Fruit fly (Drosophila melanogaster) whole organism, embryonic: ENCODE measurements around the gene Prosalpha6T.

Experiments
- Ada2b ChIP-seq: fragments of 200-800 bp; sonication (Bioruptor generic); IDR thresholded peaks from 2 replicates; pipeline ENCODE4 v1.3.6; 2022; ENCODE audit warnings: missing biosample characterization, missing genetic modification characterization
- Asciz ChIP-seq: fragments of 200-800 bp; sonication (Bioruptor generic); optimal IDR thresholded peaks from 2 replicates; lab custom pipeline; 2017; ENCODE audit warnings: missing biosample characterization, mild to moderate bottlenecking, missing genetic modification characterization, missing genetic modification reagents
- Awh ChIP-seq: fragments of 200-800 bp; sonication (Bioruptor generic); IDR thresholded peaks from 2 replicates; pipeline ENCODE4, ENCODE4 v1.3.6; 2022; ENCODE audit warnings: missing biosample characterization, missing genetic modification characterization
- Bgb ChIP-seq: fragments of 200-800 bp; sonication (Bioruptor generic); IDR thresholded peaks from 2 replicates; pipeline ENCODE4 v1.3.6; 2022; ENCODE audit warnings: missing biosample characterization, missing genetic modification characterization; ENCODE audit not compliant: partially characterized antibody
- CG10267 ChIP-seq: fragments of 200-800 bp; sonication (Bioruptor generic); optimal IDR thresholded peaks from 2 replicates; lab custom pipeline; 2018; ENCODE audit warnings: missing biosample characterization, mild to moderate bottlenecking, missing genetic modification characterization, moderate library complexity
- CG11398 ChIP-seq: fragments of 200-800 bp; sonication (Bioruptor generic); optimal IDR thresholded peaks from 2 replicates; lab custom pipeline; 2016; ENCODE audit warnings: missing biosample characterization, missing genetic modification characterization
- CG11723 ChIP-seq: fragments of 200-800 bp; sonication (Bioruptor generic); optimal IDR thresholded peaks from 2 replicates; lab custom pipeline; 2017; ENCODE audit warnings: missing biosample characterization, mild to moderate bottlenecking, missing genetic modification characterization
- CG12155 ChIP-seq: fragments of 200-800 bp; sonication (Bioruptor generic); optimal IDR thresholded peaks from 3 replicates; lab custom pipeline; 2016; ENCODE audit warnings: missing biosample characterization, missing genetic modification characterization
- CG12236 ChIP-seq: fragments of 200-800 bp; sonication (Bioruptor generic); optimal IDR thresholded peaks from 2 replicates; lab custom pipeline; 2016; ENCODE audit warnings: missing biosample characterization, missing genetic modification characterization
- CG13894 ChIP-seq: fragments of 200-800 bp; sonication (Bioruptor generic); optimal IDR thresholded peaks from 3 replicates; lab custom pipeline; 2018; ENCODE audit warnings: missing biosample characterization, mild to moderate bottlenecking, missing genetic modification characterization, moderate library complexity
- CG15479 ChIP-seq: fragments of 200-800 bp; sonication (Bioruptor generic); optimal IDR thresholded peaks from 3 replicates; lab custom pipeline; 2019; ENCODE audit warnings: missing biosample characterization, mild to moderate bottlenecking, missing genetic modification characterization, moderate library complexity
- CG15601 ChIP-seq: fragments of 200-800 bp; sonication (Bioruptor generic); optimal IDR thresholded peaks from 3 replicates; lab custom pipeline; 2019; ENCODE audit warnings: missing biosample characterization, mild to moderate bottlenecking, missing genetic modification characterization, moderate library complexity
- CG1647 ChIP-seq: fragments of 200-800 bp; sonication (Bioruptor generic); optimal IDR thresholded peaks from 3 replicates; lab custom pipeline; 2016; ENCODE audit warnings: missing biosample characterization, missing genetic modification characterization
- CrebB ChIP-seq: fragments of 200-800 bp; sonication (Bioruptor generic); optimal IDR thresholded peaks from 3 replicates; lab custom pipeline; 2018; ENCODE audit warnings: missing biosample characterization, mild to moderate bottlenecking, missing genetic modification characterization
- D ChIP-seq, 2 experiments: fragments of 200-800 bp in 1 of 2; fragments of >200 bp in 1 of 2; sonication (Bioruptor generic) in 1 of 2; optimal IDR thresholded peaks; 2 replicates in 1 of 2; 3 replicates in 1 of 2; lab custom pipeline; 2017; ENCODE audit warnings: mild to moderate bottlenecking in 1 of 2, missing biosample characterization in 1 of 2, missing genetic modification characterization in 1 of 2, missing genetic modification reagents in 1 of 2
- Dref ChIP-seq: fragments of 200-800 bp; sonication (Bioruptor generic); IDR thresholded peaks from 2 replicates; pipeline ENCODE4 v1.3.6; 2022; ENCODE audit warnings: missing biosample characterization, missing genetic modification characterization
- Kr ChIP-seq: fragments of 200-800 bp; sonication (Bioruptor generic); optimal IDR thresholded peaks from 2 replicates; lab custom pipeline; 2017; ENCODE audit warnings: missing biosample characterization, mild to moderate bottlenecking, missing genetic modification characterization
- Mad ChIP-seq: fragments of 200-800 bp; sonication (Bioruptor generic); optimal IDR thresholded peaks from 2 replicates; lab custom pipeline; 2016; ENCODE audit warnings: missing biosample characterization, missing genetic modification characterization
- NC2β ChIP-seq: fragments of 200-800 bp; sonication (Bioruptor generic); optimal IDR thresholded peaks from 2 replicates; lab custom pipeline; 2016; ENCODE audit warnings: missing biosample characterization, missing genetic modification characterization
- Neu2 ChIP-seq: fragments of 200-800 bp; sonication (Bioruptor generic); optimal IDR thresholded peaks from 3 replicates; lab custom pipeline; 2016; ENCODE audit warnings: missing biosample characterization, missing genetic modification characterization, borderline replicate concordance
- Nf-YA ChIP-seq: fragments of 200-800 bp; sonication (Bioruptor generic); IDR thresholded peaks from 2 replicates; pipeline ENCODE4 v1.3.6; 2022; ENCODE audit warnings: missing biosample characterization, missing genetic modification characterization
- Poxn ChIP-seq: fragments of 200-800 bp; sonication (Bioruptor generic); IDR thresholded peaks from 2 replicates; pipeline ENCODE4 v1.3.6; 2022; ENCODE audit warnings: missing biosample characterization, missing genetic modification characterization
- Ptx1 ChIP-seq: fragments of 200-800 bp; sonication (Bioruptor generic); IDR thresholded peaks from 2 replicates; pipeline ENCODE4 v1.3.6; 2022; ENCODE audit warnings: missing biosample characterization, missing genetic modification characterization
- Six4 ChIP-seq: fragments of 200-800 bp; sonication (Bioruptor generic); optimal IDR thresholded peaks from 2 replicates; lab custom pipeline; 2016; ENCODE audit warnings: missing biosample characterization, missing genetic modification characterization
- Stat92E ChIP-seq, 3 experiments: fragments of >200 bp in 2 of 3; fragments of 200-800 bp in 1 of 3; sonication (Bioruptor generic) in 1 of 3; optimal IDR thresholded peaks; 2 replicates each; lab custom pipeline; 2017 to 2019; ENCODE audit warnings: missing biosample characterization in 3 of 3, missing genetic modification characterization in 3 of 3, mild to moderate bottlenecking in 1 of 3, moderate library complexity in 1 of 3
- ac ChIP-seq: fragments of 200-800 bp; sonication (Bioruptor generic); optimal IDR thresholded peaks from 3 replicates; lab custom pipeline; 2017; ENCODE audit warnings: missing biosample characterization, mild to moderate bottlenecking, missing genetic modification characterization
- cad ChIP-seq: fragments of >200 bp; optimal IDR thresholded peaks from 2 replicates; lab custom pipeline; 2017; ENCODE audit warnings: missing biosample characterization, missing genetic modification characterization
- ftz-f1 ChIP-seq: fragments of 200-800 bp; sonication (Bioruptor generic); optimal IDR thresholded peaks from 2 replicates; lab custom pipeline; 2016; ENCODE audit warnings: missing biosample characterization, missing genetic modification characterization
- gcm2 ChIP-seq: fragments of 200-800 bp; sonication (Bioruptor generic); optimal IDR thresholded peaks from 2 replicates; lab custom pipeline; 2016; ENCODE audit warnings: missing biosample characterization, missing genetic modification characterization
- gt ChIP-seq: fragments of 200-800 bp; sonication (Bioruptor generic); IDR thresholded peaks from 2 replicates; pipeline ENCODE4 v1.3.6; 2022; ENCODE audit warnings: missing biosample characterization, missing genetic modification characterization
- hth ChIP-seq: fragments of >200 bp; optimal IDR thresholded peaks from 2 replicates; lab custom pipeline; 2017; ENCODE audit warnings: inconsistent platforms
- jigr1 ChIP-seq: fragments of 200-800 bp; sonication (Bioruptor generic); IDR thresholded peaks from 3 replicates; pipeline ENCODE4 v1.3.6; 2022; ENCODE audit warnings: missing biosample characterization, missing genetic modification characterization
- kni ChIP-seq: fragments of 200-800 bp; sonication (Bioruptor generic); optimal IDR thresholded peaks from 3 replicates; lab custom pipeline; 2017; ENCODE audit warnings: mild to moderate bottlenecking, missing biosample characterization, missing genetic modification reagents, missing genetic modification characterization
- oc ChIP-seq: fragments of 200-800 bp; sonication (Bioruptor generic); optimal IDR thresholded peaks from 2 replicates; lab custom pipeline; 2018; ENCODE audit warnings: missing biosample characterization, mild to moderate bottlenecking, missing genetic modification characterization, moderate library complexity
- org-1 ChIP-seq: fragments of 200-800 bp; sonication (Bioruptor generic); optimal IDR thresholded peaks from 2 replicates; lab custom pipeline; 2017; ENCODE audit warnings: missing biosample characterization, missing genetic modification characterization
- pros ChIP-seq: fragments of 200-800 bp; sonication (Bioruptor generic); optimal IDR thresholded peaks from 3 replicates; lab custom pipeline; 2019; ENCODE audit warnings: missing biosample characterization, mild to moderate bottlenecking, missing genetic modification characterization, moderate library complexity
- ro ChIP-seq: fragments of 200-800 bp; sonication (Bioruptor generic); IDR thresholded peaks from 2 replicates; pipeline ENCODE4 v1.3.6; 2022; ENCODE audit warnings: missing biosample characterization, missing genetic modification characterization
- sim ChIP-seq: fragments of 200-800 bp; sonication (Bioruptor generic); IDR thresholded peaks from 2 replicates; pipeline ENCODE4 v1.3.6; 2022; ENCODE audit warnings: missing biosample characterization, missing genetic modification characterization
- tll ChIP-seq, 2 experiments: fragments of 200-800 bp in 1 of 2; fragments of >200 bp in 1 of 2; sonication (Bioruptor generic) in 1 of 2; optimal IDR thresholded peaks; 2 replicates each; lab custom pipeline; 2017 to 2019; ENCODE audit warnings: missing biosample characterization in 2 of 2, missing genetic modification characterization in 2 of 2, mild to moderate bottlenecking in 1 of 2, moderate library complexity in 1 of 2
- twi ChIP-seq: fragments of 200-800 bp; optimal IDR thresholded peaks from 2 replicates; lab custom pipeline; 2019; ENCODE audit warnings: missing biosample characterization, mild to moderate bottlenecking, missing genetic modification characterization, moderate library complexity
- vfl ChIP-seq: fragments of 200-800 bp; sonication (Bioruptor generic); optimal IDR thresholded peaks from 2 replicates; lab custom pipeline; 2016; ENCODE audit warnings: missing biosample characterization, missing genetic modification characterization
- vnd ChIP-seq: fragments of 200-800 bp; sonication (Bioruptor generic); IDR thresholded peaks from 3 replicates; pipeline ENCODE4 v1.3.6; 2022; ENCODE audit warnings: missing biosample characterization, missing genetic modification characterization; ENCODE audit not compliant: partially characterized antibody
- zen ChIP-seq: fragments of 200-800 bp; sonication (Bioruptor generic); optimal IDR thresholded peaks from 3 replicates; lab custom pipeline; 2018; ENCODE audit warnings: missing biosample characterization, mild to moderate bottlenecking, missing genetic modification characterization, moderate library complexity
- zf30C ChIP-seq: fragments of 200-800 bp; sonication (Bioruptor generic); optimal IDR thresholded peaks from 3 replicates; lab custom pipeline; 2018; ENCODE audit warnings: missing biosample characterization, mild to moderate bottlenecking, missing genetic modification characterization

The Prosalpha6T gene

dm6 chr2L:13225225-13225840, 6.5 kb upstream of the Prosalpha6T start, which contains the start of gene CG15480 (continued):
- no peak for TF ChIP-seq Six4 (GFP tag; lab: Kevin White, UChicago)
- peak; percentile 62 for TF ChIP-seq twi (tag; lab: Kevin White, UChicago)
- no peak for TF ChIP-seq sim (GFP tag; lab: Robert Waterston, UW)
- no peak for TF ChIP-seq vfl
- no peak for TF ChIP-seq CG10267 (tag; lab: Kevin White, UChicago)
- no peak for TF ChIP-seq jigr1 (GFP tag; lab: Robert Waterston, UW)
- no peak for TF ChIP-seq CG11398 (GFP tag; lab: Kevin White, UChicago)
- TF ChIP-seq Bgb: no peak
- TF ChIP-seq Asciz (GFP tag; lab: Kevin White, UChicago): no peak
- TF ChIP-seq ro (GFP tag; lab: Robert Waterston, UW): no peak
- TF ChIP-seq ftz-f1 (GFP tag; lab: Kevin White, UChicago): no peak
- TF ChIP-seq CG12236 (GFP tag; lab: Kevin White, UChicago): no peak
- TF ChIP-seq Ptx1 (GFP tag; lab: Robert Waterston, UW): no peak
- TF ChIP-seq cad (GFP tag; lab: Kevin White, UChicago): peak; percentile 78
- TF ChIP-seq Kr (GFP tag; lab: Kevin White, UChicago): peak; percentile 90
- no peak for TF ChIP-seq vnd (GFP tag; lab: Robert Waterston, UW)
- TF ChIP-seq Stat92E (GFP tag; optimal IDR thresholded peaks at IDR 0.05; lab: Kevin White, UChicago): peak in 1 of 3 experiments; percentile 91

DNA sequence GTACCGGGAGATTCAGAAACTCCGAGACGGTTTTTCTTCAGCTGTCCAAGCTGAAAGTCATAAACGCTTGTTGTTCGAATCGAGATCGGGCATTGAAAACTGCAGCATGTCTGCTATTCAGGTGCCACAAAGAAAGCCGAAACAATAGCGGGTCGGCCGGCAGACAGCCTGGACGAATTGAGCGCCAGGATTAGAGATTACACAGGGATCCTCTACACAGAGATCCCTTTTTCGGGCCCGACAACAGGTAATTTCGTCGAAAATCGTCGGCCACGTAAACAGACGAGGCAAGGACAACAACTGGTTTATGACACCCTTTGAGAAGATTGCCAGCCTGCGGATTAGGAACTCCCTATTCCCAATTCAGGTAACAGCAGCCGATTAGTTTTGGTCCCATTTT, 4.6 kb upstream of the Prosalpha6T start, which contains the start of gene CG16813:
TSS of gene CG16813 (plus strand) at position 288 of the 400 bp plus-strand sequence.
- peak; percentile 45 for TF ChIP-seq twi (tag; lab: Kevin White, UChicago)
- no peak for TF ChIP-seq org-1 (GFP tag; lab: Kevin White, UChicago)
- TF ChIP-seq Ada2b (GFP tag; lab: Robert Waterston, UW): no peak
- no peak for TF ChIP-seq Nf-YA (GFP tag; lab: Robert Waterston, UW)
- TF ChIP-seq zen (tag; lab: Kevin White, UChicago): peak; percentile 89
- peak; percentile 24 for TF ChIP-seq pros (GFP tag; lab: Kevin White, UChicago)
- TF ChIP-seq kni (GFP tag; lab: Kevin White, UChicago): peak; percentile 56
- TF ChIP-seq oc (tag; lab: Kevin White, UChicago): peak; percentile 26
- peak; percentile 49 for TF ChIP-seq ac
- peak; percentile 96 for TF ChIP-seq D (optimal IDR thresholded peaks at IDR 0.05; lab: Kevin White, UChicago)
- no peak for TF ChIP-seq D (GFP tag; optimal IDR thresholded peaks at IDR 0.05; lab: Kevin White, UChicago)
- TF ChIP-seq CG15479 (GFP tag; lab: Kevin White, UChicago): peak; percentile 92
- TF ChIP-seq tll (GFP tag; optimal IDR thresholded peaks at IDR 0.05; lab: Kevin White, UChicago): peak in 1 of 2 experiments; percentile 97
- TF ChIP-seq NC2β (GFP tag; lab: Kevin White, UChicago): no peak
- TF ChIP-seq CG11723 (GFP tag; lab: Kevin White, UChicago): no peak
- peak; percentile 90 for TF ChIP-seq cad (GFP tag; lab: Kevin White, UChicago)
- TF ChIP-seq Kr (GFP tag; lab: Kevin White, UChicago): peak; percentile 30

dm6 chr2L:13229388-13229882, 2.4 kb upstream of the Prosalpha6T start, which contains the start of gene CG16815:
TSS of gene CG16815 (plus strand) at chr2L:13229832.
- TF ChIP-seq Neu2 (no peak), CG12155 (no peak), tll (GFP tag; optimal IDR thresholded peaks at IDR 0.05; lab: Kevin White, UChicago) (peak in 1 of 2 experiments; percentile 87), zen (tag; lab: Kevin White, UChicago) (peak; percentile 95), hth (lab: Kevin White, UChicago) (no peak), Kr (GFP tag; lab: Kevin White, UChicago) (peak; percentile 77), CG13894 (tag; lab: Kevin White, UChicago) (no peak), twi (tag; lab: Kevin White, UChicago) (peak; percentile 59), cad (GFP tag; lab: Kevin White, UChicago) (peak; percentile 91), gt (GFP tag; lab: Robert Waterston, UW) (peak; percentile 21; the same call in 1 of the 2 replicates), CG1647 (no peak), Mad (GFP tag; lab: Kevin White, UChicago) (no peak), gcm2 (no peak), CG15601 (tag; lab: Kevin White, UChicago) (no peak), zf30C (GFP tag; lab: Kevin White, UChicago) (no peak), Awh (no peak), Poxn (GFP tag; lab: Robert Waterston, UW) (no peak), CrebB (tag; lab: Kevin White, UChicago) (no peak), Dref (GFP tag; lab: Robert Waterston, UW) (no peak), CG15479 (GFP tag; lab: Kevin White, UChicago) (peak; percentile 100), CG12236 (GFP tag; lab: Kevin White, UChicago) (no peak)
